Worm (Caenorhabditis elegans) whole organism, mixed stage, embryonic: ENCODE data around the gene Y60A3A.8.
"Not testable (repeated sequence)": the region's sequence is repeated elsewhere in the genome, so short reads cannot be mapped to it uniquely, and the experiment has no call there.

ENCODE experiments used
- M03D4.4 ChIP-seq: sonication (generic microtip); optimal IDR thresholded peaks from 2 replicates; lab custom pipeline; 2017; ENCODE audit warnings: mild to moderate bottlenecking, missing genetic modification characterization, missing compliant biosample characterization
- bed-3 ChIP-seq: fragments of 200-800 bp; sonication (Bioruptor generic); optimal IDR thresholded peaks from 3 replicates; lab custom pipeline; 2018; ENCODE audit warnings: mild to moderate bottlenecking, missing genetic modification characterization, moderate library complexity, missing compliant biosample characterization
- ceh-43 ChIP-seq: fragments of 200-800 bp; sonication (Bioruptor generic); optimal IDR thresholded peaks from 2 replicates; lab custom pipeline; 2018; ENCODE audit warnings: mild to moderate bottlenecking, missing genetic modification characterization, moderate library complexity, missing compliant biosample characterization
- ceh-83 ChIP-seq: fragments of 200-800 bp; sonication (Bioruptor generic); optimal IDR thresholded peaks from 2 replicates; lab custom pipeline; 2018; ENCODE audit warnings: mild to moderate bottlenecking, missing genetic modification characterization, missing compliant biosample characterization
- ces-1 ChIP-seq: fragments of 150-350 bp; optimal IDR thresholded peaks from 2 replicates; lab custom pipeline; 2014; ENCODE audit warnings: missing biosample characterization, missing genetic modification reagents, missing genetic modification characterization
- cnd-1 ChIP-seq: fragments of 200-800 bp; sonication (Bioruptor generic); optimal IDR thresholded peaks from 2 replicates; lab custom pipeline; 2018; ENCODE audit warnings: mild to moderate bottlenecking, missing genetic modification characterization, missing compliant biosample characterization
- drap-1 ChIP-seq: fragments of 200-800 bp; sonication (Bioruptor generic); optimal IDR thresholded peaks from 3 replicates; lab custom pipeline; 2018; ENCODE audit warnings: mild to moderate bottlenecking, missing genetic modification characterization, missing compliant biosample characterization
- elt-1 ChIP-seq: sonication (generic microtip); optimal IDR thresholded peaks from 2 replicates; lab custom pipeline; 2017; ENCODE audit warnings: missing genetic modification characterization, mild to moderate bottlenecking, missing compliant biosample characterization, antibody characterized with exemption, moderate library complexity, borderline replicate concordance; ENCODE audit not compliant: insufficient read depth
- elt-3 ChIP-seq: fragments of 150-350 bp; optimal IDR thresholded peaks from 2 replicates; lab custom pipeline; 2014; ENCODE audit warnings: missing biosample characterization, missing genetic modification characterization
- flh-1 ChIP-seq: fragments of 200-800 bp; sonication (Bioruptor generic); optimal IDR thresholded peaks from 2 replicates; lab custom pipeline; 2018; ENCODE audit warnings: mild to moderate bottlenecking, missing genetic modification characterization, moderate library complexity, missing compliant biosample characterization
- ham-2 ChIP-seq: fragments of 200-800 bp; sonication (Bioruptor generic); optimal IDR thresholded peaks from 2 replicates; lab custom pipeline; 2018; ENCODE audit warnings: mild to moderate bottlenecking, missing genetic modification characterization, missing compliant biosample characterization
- lin-13 ChIP-seq: fragments of 150-350 bp; optimal IDR thresholded peaks from 2 replicates; lab custom pipeline; 2014; ENCODE audit warnings: missing biosample characterization, missing genetic modification characterization
- lin-32 ChIP-seq: fragments of 200-800 bp; sonication (Bioruptor generic); optimal IDR thresholded peaks from 2 replicates; lab custom pipeline; 2018; ENCODE audit warnings: mild to moderate bottlenecking, missing genetic modification characterization, missing compliant biosample characterization
- lsy-2 ChIP-seq: fragments of 150-350 bp; optimal IDR thresholded peaks from 2 replicates; lab custom pipeline; 2014; ENCODE audit warnings: missing biosample characterization, missing genetic modification characterization
- mab-5 ChIP-seq: fragments of 150-350 bp; optimal IDR thresholded peaks from 2 replicates; lab custom pipeline; 2014; ENCODE audit warnings: missing biosample characterization, missing genetic modification characterization
- mep-1 ChIP-seq: fragments of 150-350 bp; optimal IDR thresholded peaks from 2 replicates; lab custom pipeline; 2017; ENCODE audit warnings: missing biosample characterization, missing genetic modification reagents, missing genetic modification characterization, inconsistent platforms
- mls-2 ChIP-seq: sonication (generic microtip); optimal IDR thresholded peaks from 2 replicates; lab custom pipeline; 2016; ENCODE audit warnings: mild to moderate bottlenecking, missing genetic modification characterization, moderate library complexity, missing compliant biosample characterization
- nhr-12 ChIP-seq: fragments of 150-350 bp; optimal IDR thresholded peaks from 2 replicates; lab custom pipeline; 2014; ENCODE audit warnings: missing biosample characterization, missing genetic modification characterization
- nhr-2 ChIP-seq: fragments of 150-350 bp; optimal IDR thresholded peaks from 2 replicates; lab custom pipeline; 2014; ENCODE audit warnings: missing biosample characterization, missing genetic modification characterization
- nhr-237 ChIP-seq: fragments of 150-350 bp; optimal IDR thresholded peaks from 2 replicates; lab custom pipeline; 2014; ENCODE audit warnings: missing biosample characterization, missing genetic modification characterization
- nhr-28 ChIP-seq: fragments of 150-350 bp; optimal IDR thresholded peaks from 2 replicates; lab custom pipeline; 2014; ENCODE audit warnings: missing biosample characterization, missing genetic modification characterization
- nhr-76 ChIP-seq: sonication (generic microtip); optimal IDR thresholded peaks from 2 replicates; lab custom pipeline; 2017; ENCODE audit warnings: missing biosample characterization, missing genetic modification characterization
- pha-4 ChIP-seq: fragments of 150-350 bp; optimal IDR thresholded peaks from 2 replicates; lab custom pipeline; 2018; ENCODE audit warnings: missing biosample characterization, missing genetic modification reagents, missing genetic modification characterization
- sem-2 ChIP-seq: fragments of 200-800 bp; sonication (Bioruptor generic); optimal IDR thresholded peaks from 2 replicates; lab custom pipeline; 2018; ENCODE audit warnings: mild to moderate bottlenecking, missing genetic modification characterization, missing compliant biosample characterization
- snpc-4 ChIP-seq: fragments of 150-350 bp; optimal IDR thresholded peaks from 2 replicates; lab custom pipeline; 2014; ENCODE audit warnings: missing biosample characterization, missing genetic modification characterization
- sptf-1 ChIP-seq: sonication (generic microtip); optimal IDR thresholded peaks from 2 replicates; lab custom pipeline; 2017; ENCODE audit warnings: mild to moderate bottlenecking, missing genetic modification characterization, moderate library complexity, missing compliant biosample characterization
- tbx-8 ChIP-seq: fragments of 200-800 bp; sonication (Bioruptor generic); optimal IDR thresholded peaks from 2 replicates; lab custom pipeline; 2018; ENCODE audit warnings: mild to moderate bottlenecking, missing genetic modification characterization, moderate library complexity, missing compliant biosample characterization
- unc-120 ChIP-seq: sonication (generic microtip); optimal IDR thresholded peaks from 2 replicates; lab custom pipeline; 2017; ENCODE audit warnings: missing genetic modification characterization, missing compliant biosample characterization; ENCODE audit not compliant: poor library complexity, severe bottlenecking
- unc-39 ChIP-seq: fragments of 150-350 bp; optimal IDR thresholded peaks from 2 replicates; lab custom pipeline; 2014; ENCODE audit warnings: missing biosample characterization, missing genetic modification characterization
- unc-62 ChIP-seq: fragments of 150-350 bp; optimal IDR thresholded peaks from 2 replicates; lab custom pipeline; 2014; ENCODE audit warnings: missing biosample characterization, missing genetic modification reagents, missing genetic modification characterization
- zip-8 ChIP-seq: fragments of 150-350 bp; optimal IDR thresholded peaks from 2 replicates; lab custom pipeline; 2014; ENCODE audit warnings: missing biosample characterization, missing genetic modification characterization
- ztf-11 ChIP-seq: fragments of 150-350 bp; optimal IDR thresholded peaks from 2 replicates; lab custom pipeline; 2014; ENCODE audit warnings: missing biosample characterization, missing genetic modification characterization

Gene Y60A3A.8

DNA sequence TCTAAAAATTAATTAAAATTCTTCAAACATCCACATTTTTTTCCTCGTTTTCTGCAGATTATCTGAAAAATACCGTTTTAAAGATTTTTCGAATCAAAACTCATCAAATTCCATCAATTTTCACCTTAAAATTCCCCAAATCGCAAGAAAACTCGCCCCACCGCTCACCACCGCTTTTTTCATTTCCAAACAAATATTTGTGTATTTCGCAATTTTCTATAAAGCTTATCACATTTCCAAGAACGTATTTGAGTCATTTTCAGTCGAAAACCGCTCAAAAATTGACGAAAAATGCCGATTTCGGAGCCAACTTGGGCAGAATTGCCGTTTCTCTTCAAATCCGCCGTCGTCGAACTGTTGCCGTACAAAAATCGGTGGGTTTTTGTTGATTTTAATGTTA lies at the start of gene Y60A3A.8:
Y60A3A.8 (plus strand) TSS at position 258 of the 400 bp plus-strand sequence.
- TF ChIP-seq elt-1, unc-120, nhr-12 (tag; lab: Kevin White, UChicago): not testable (repeated sequence)

DNA sequence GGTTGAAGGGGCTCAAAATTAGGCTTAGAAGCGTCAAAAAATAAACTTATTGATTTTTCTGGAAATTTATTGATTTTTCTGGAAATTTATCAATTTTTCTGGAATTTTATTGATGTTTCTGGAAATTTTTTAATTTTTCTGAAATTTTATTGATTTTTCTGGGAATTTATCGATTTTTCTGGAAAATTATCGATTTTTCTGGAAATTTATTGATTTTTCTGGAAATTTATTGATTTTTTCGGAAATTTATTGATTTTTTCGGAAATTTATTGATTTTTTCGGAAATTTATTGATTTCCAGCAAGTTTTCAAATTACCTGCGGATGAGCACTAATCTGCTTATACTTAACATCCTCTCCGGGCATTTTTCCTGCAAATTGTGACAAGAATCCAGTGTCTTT lies 48.0 kb upstream of the Y60A3A.8 start:
- TF ChIP-seq unc-39, result no peak
- TF ChIP-seq lsy-2, result no peak
- TF ChIP-seq ceh-43 (GFP tag; lab: Kevin White, UChicago), result no peak
- no peak for TF ChIP-seq flh-1 (GFP tag; lab: Kevin White, UChicago)
- TF ChIP-seq mls-2 (tag; lab: Kevin White, UChicago), result no peak
- no peak for TF ChIP-seq cnd-1 (tag; lab: Kevin White, UChicago)
- TF ChIP-seq lin-32 (GFP tag; lab: Kevin White, UChicago), result no peak
- TF ChIP-seq snpc-4 (tag; lab: Kevin White, UChicago), result no peak
- TF ChIP-seq ces-1 (GFP tag; lab: Kevin White, UChicago), result no peak
- TF ChIP-seq nhr-76 (tag; lab: Kevin White, UChicago), result no peak
- TF ChIP-seq nhr-12 (tag; lab: Kevin White, UChicago), result no peak

- TF ChIP-seq ceh-83 (no peak), mep-1 (tag; lab: Kevin White, UChicago) (no peak), elt-3 (tag; lab: Kevin White, UChicago) (no peak), nhr-2 (tag; lab: Kevin White, UChicago) (no peak)
These were observed 45.0 kb upstream of the Y60A3A.8 start for ce11 chrV:19904790-19905189.

ce11 chrV:19905988-19906387 lies 43.8 kb upstream of the Y60A3A.8 start:
- TF ChIP-seq mep-1 (tag; lab: Kevin White, UChicago) (no peak), tbx-8 (GFP tag; lab: Kevin White, UChicago) (no peak), cnd-1 (tag; lab: Kevin White, UChicago) (no peak), ceh-43 (GFP tag; lab: Kevin White, UChicago) (no peak), nhr-28 (tag; lab: Kevin White, UChicago) (no peak), sptf-1 (tag; lab: Kevin White, UChicago) (no peak), bed-3 (GFP tag; lab: Kevin White, UChicago) (no peak), ces-1 (GFP tag; lab: Kevin White, UChicago) (no peak), mls-2 (tag; lab: Kevin White, UChicago) (no peak), unc-39 (no peak), unc-120 (tag; lab: Kevin White, UChicago) (no peak), elt-3 (tag; lab: Kevin White, UChicago) (no peak), drap-1 (no peak)

DNA sequence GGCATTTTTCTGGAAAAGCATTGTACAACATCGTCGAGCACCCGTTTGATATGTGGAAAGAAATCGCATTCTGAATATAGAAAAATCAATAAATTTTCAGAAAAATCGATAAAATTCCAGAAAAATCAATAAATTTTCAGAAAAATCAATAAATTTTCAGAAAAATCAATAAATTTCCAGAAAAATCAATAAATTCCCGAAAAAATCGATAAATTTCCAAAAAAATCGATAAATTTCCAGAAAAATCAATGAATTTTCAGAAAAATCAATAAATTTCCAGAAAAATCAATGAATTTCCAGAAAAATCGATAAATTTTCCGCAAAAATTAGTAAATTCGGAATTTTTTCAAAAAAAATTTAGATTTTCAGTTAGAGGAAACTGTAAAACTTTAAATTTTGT lies 42.4 kb upstream of the Y60A3A.8 start, which contains the start of gene fars-2:
fars-2 (minus strand) TSS at position 70 of the 400 bp plus-strand sequence.
- TF ChIP-seq mep-1 (tag; lab: Kevin White, UChicago), result no peak
- TF ChIP-seq bed-3 (GFP tag; lab: Kevin White, UChicago), result no peak
- TF ChIP-seq nhr-76 (tag; lab: Kevin White, UChicago), result no peak
- no peak for TF ChIP-seq ceh-43 (GFP tag; lab: Kevin White, UChicago)
- TF ChIP-seq M03D4.4, result no peak
- TF ChIP-seq snpc-4 (tag; lab: Kevin White, UChicago), result no peak
- TF ChIP-seq lin-32 (GFP tag; lab: Kevin White, UChicago), result no peak
- no peak for TF ChIP-seq zip-8 (tag; lab: Kevin White, UChicago)
- TF ChIP-seq elt-3 (tag; lab: Kevin White, UChicago), result no peak
- TF ChIP-seq lin-13 (tag; lab: Kevin White, UChicago), result no peak
- no peak for TF ChIP-seq tbx-8 (GFP tag; lab: Kevin White, UChicago)
- no peak for TF ChIP-seq drap-1
- TF ChIP-seq pha-4 (tag; lab: Kevin White, UChicago), result no peak
- TF ChIP-seq sem-2 (GFP tag; lab: Kevin White, UChicago), result no peak
- TF ChIP-seq ces-1 (GFP tag; lab: Kevin White, UChicago), result no peak
- no peak for TF ChIP-seq nhr-2 (tag; lab: Kevin White, UChicago)
- TF ChIP-seq unc-39, result no peak
- no peak for TF ChIP-seq elt-1 (tag; lab: Kevin White, UChicago)
- no peak for TF ChIP-seq sptf-1 (tag; lab: Kevin White, UChicago)

DNA sequence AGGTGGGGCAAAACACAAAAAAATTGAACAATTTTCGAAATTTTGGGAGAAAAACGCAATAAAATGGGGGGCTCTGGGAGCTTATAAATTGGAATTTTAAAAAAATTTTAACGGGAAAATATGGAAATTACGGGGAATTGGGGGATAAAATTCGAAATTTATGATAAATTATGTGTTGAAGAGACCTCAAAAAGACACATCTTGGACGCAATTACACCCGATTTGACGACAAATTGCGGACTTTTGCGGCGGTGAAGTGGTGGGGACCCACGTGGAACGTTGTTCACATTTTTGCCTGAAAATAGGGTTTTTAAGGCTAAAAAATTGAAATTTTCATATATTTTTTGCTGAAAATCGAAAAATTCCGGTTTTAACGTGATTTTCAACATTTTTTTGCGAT lies 40.9 kb upstream of the Y60A3A.8 start:
- TF ChIP-seq M03D4.4, result no peak
- no peak for TF ChIP-seq flh-1 (GFP tag; lab: Kevin White, UChicago)
- TF ChIP-seq pha-4 (tag; lab: Kevin White, UChicago), result no peak
- TF ChIP-seq ceh-43 (GFP tag; lab: Kevin White, UChicago), result no peak
- no peak for TF ChIP-seq unc-62 (GFP tag; lab: Kevin White, UChicago)
- TF ChIP-seq snpc-4 (tag; lab: Kevin White, UChicago), result no peak
- no peak for TF ChIP-seq nhr-12 (tag; lab: Kevin White, UChicago)
- no peak for TF ChIP-seq ham-2 (GFP tag; lab: Kevin White, UChicago)
- no peak for TF ChIP-seq ztf-11 (tag; lab: Kevin White, UChicago)
- TF ChIP-seq drap-1, result no peak
- TF ChIP-seq mep-1 (tag; lab: Kevin White, UChicago), result no peak
- no peak for TF ChIP-seq nhr-237 (tag; lab: Kevin White, UChicago)
- no peak for TF ChIP-seq elt-1 (tag; lab: Kevin White, UChicago)
- no peak for TF ChIP-seq ces-1 (GFP tag; lab: Kevin White, UChicago)
- no peak for TF ChIP-seq nhr-76 (tag; lab: Kevin White, UChicago)
- no peak for TF ChIP-seq mab-5
- no peak for TF ChIP-seq unc-39
- no peak for TF ChIP-seq zip-8 (tag; lab: Kevin White, UChicago)
- no peak for TF ChIP-seq lsy-2
